Fruit fly (Drosophila melanogaster): ENCODE results near the gene CG12321.

DNA sequence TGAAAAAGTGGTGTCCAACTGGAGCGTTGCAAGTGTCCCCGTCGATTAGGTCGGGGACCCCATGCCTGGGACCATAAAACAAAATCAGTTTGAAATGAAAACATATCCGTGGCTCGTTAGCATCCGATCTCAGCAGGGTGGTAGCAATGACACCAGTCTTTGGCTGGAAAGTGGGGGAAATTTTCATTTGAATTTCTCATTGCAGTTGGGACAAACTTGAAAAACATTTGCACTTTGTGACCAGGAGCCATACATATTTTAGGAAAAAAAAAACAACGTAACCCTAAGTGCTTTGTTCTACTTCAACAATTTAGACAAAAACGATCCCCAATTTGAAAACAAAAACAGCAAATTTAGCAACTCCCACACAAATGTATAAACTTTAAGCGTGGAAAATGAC lies 36.7 kb downstream of the CG12321 start, which contains the start of gene CG14316:
- TF ChIP-seq CG14711 (tag; optimal IDR thresholded peaks at IDR 0.05) (no peak), CG11617 (GFP tag; optimal IDR thresholded peaks at IDR 0.05) (no peak), bab1 (GFP tag; optimal IDR thresholded peaks at IDR 0.05) (no peak), CG1620 (GFP tag; optimal IDR thresholded peaks at IDR 0.05) (no peak), CG5204 (GFP tag; optimal IDR thresholded peaks at IDR 0.05) (no peak), kay (GFP tag; ENCODE audit: borderline replicate concordance) (no peak), CG7101 (tag; optimal IDR thresholded peaks at IDR 0.05) (no peak)
